Fruit fly (Drosophila melanogaster): ENCODE measurements around the gene CG15269.

- TF ChIP-seq CkIIα-i1 (GFP tag; IDR thresholded peaks at IDR 0.05) (no peak), Fer2 (tag; optimal IDR thresholded peaks at IDR 0.05) (no peak)
These were observed 2.1 kb downstream of the CG15269 start for dm6 chr2L:15111276-15111675.
